Worm (Caenorhabditis elegans) whole organism, mixed stage, embryonic: ENCODE measurements around the gene F37C4.5.

ENCODE experiments used
- M03D4.4 ChIP-seq: sonication (generic microtip); optimal IDR thresholded peaks from 2 replicates; lab custom pipeline; 2017; ENCODE audit warnings: mild to moderate bottlenecking, missing genetic modification characterization, missing compliant biosample characterization
- bed-3 ChIP-seq: fragments of 200-800 bp; sonication (Bioruptor generic); optimal IDR thresholded peaks from 3 replicates; lab custom pipeline; 2018; ENCODE audit warnings: mild to moderate bottlenecking, missing genetic modification characterization, moderate library complexity, missing compliant biosample characterization
- blmp-1 ChIP-seq: fragments of 150-350 bp; optimal IDR thresholded peaks from 2 replicates; lab custom pipeline; 2014; ENCODE audit warnings: missing biosample characterization, missing genetic modification characterization
- ceh-43 ChIP-seq: fragments of 200-800 bp; sonication (Bioruptor generic); optimal IDR thresholded peaks from 2 replicates; lab custom pipeline; 2018; ENCODE audit warnings: mild to moderate bottlenecking, missing genetic modification characterization, moderate library complexity, missing compliant biosample characterization
- ceh-83 ChIP-seq: fragments of 200-800 bp; sonication (Bioruptor generic); optimal IDR thresholded peaks from 2 replicates; lab custom pipeline; 2018; ENCODE audit warnings: mild to moderate bottlenecking, missing genetic modification characterization, missing compliant biosample characterization
- ces-1 ChIP-seq: fragments of 150-350 bp; optimal IDR thresholded peaks from 2 replicates; lab custom pipeline; 2014; ENCODE audit warnings: missing biosample characterization, missing genetic modification reagents, missing genetic modification characterization
- cnd-1 ChIP-seq: fragments of 200-800 bp; sonication (Bioruptor generic); optimal IDR thresholded peaks from 2 replicates; lab custom pipeline; 2018; ENCODE audit warnings: mild to moderate bottlenecking, missing genetic modification characterization, missing compliant biosample characterization
- drap-1 ChIP-seq: fragments of 200-800 bp; sonication (Bioruptor generic); optimal IDR thresholded peaks from 3 replicates; lab custom pipeline; 2018; ENCODE audit warnings: mild to moderate bottlenecking, missing genetic modification characterization, missing compliant biosample characterization
- elt-1 ChIP-seq: sonication (generic microtip); optimal IDR thresholded peaks from 2 replicates; lab custom pipeline; 2017; ENCODE audit warnings: missing genetic modification characterization, mild to moderate bottlenecking, missing compliant biosample characterization, antibody characterized with exemption, moderate library complexity, borderline replicate concordance; ENCODE audit not compliant: insufficient read depth
- elt-3 ChIP-seq: fragments of 150-350 bp; optimal IDR thresholded peaks from 2 replicates; lab custom pipeline; 2014; ENCODE audit warnings: missing biosample characterization, missing genetic modification characterization
- flh-1 ChIP-seq: fragments of 200-800 bp; sonication (Bioruptor generic); optimal IDR thresholded peaks from 2 replicates; lab custom pipeline; 2018; ENCODE audit warnings: mild to moderate bottlenecking, missing genetic modification characterization, moderate library complexity, missing compliant biosample characterization
- ham-2 ChIP-seq: fragments of 200-800 bp; sonication (Bioruptor generic); optimal IDR thresholded peaks from 2 replicates; lab custom pipeline; 2018; ENCODE audit warnings: mild to moderate bottlenecking, missing genetic modification characterization, missing compliant biosample characterization
- hlh-1 ChIP-seq: fragments of 150-350 bp; optimal IDR thresholded peaks from 2 replicates; lab custom pipeline; 2014; ENCODE audit warnings: missing biosample characterization, missing genetic modification reagents, missing genetic modification characterization
- lin-13 ChIP-seq: fragments of 150-350 bp; optimal IDR thresholded peaks from 2 replicates; lab custom pipeline; 2014; ENCODE audit warnings: missing biosample characterization, missing genetic modification characterization
- lin-32 ChIP-seq: fragments of 200-800 bp; sonication (Bioruptor generic); optimal IDR thresholded peaks from 2 replicates; lab custom pipeline; 2018; ENCODE audit warnings: mild to moderate bottlenecking, missing genetic modification characterization, missing compliant biosample characterization
- lsy-2 ChIP-seq: fragments of 150-350 bp; optimal IDR thresholded peaks from 2 replicates; lab custom pipeline; 2014; ENCODE audit warnings: missing biosample characterization, missing genetic modification characterization
- mep-1 ChIP-seq: fragments of 150-350 bp; optimal IDR thresholded peaks from 2 replicates; lab custom pipeline; 2017; ENCODE audit warnings: missing biosample characterization, missing genetic modification reagents, missing genetic modification characterization, inconsistent platforms
- mls-2 ChIP-seq: sonication (generic microtip); optimal IDR thresholded peaks from 2 replicates; lab custom pipeline; 2016; ENCODE audit warnings: mild to moderate bottlenecking, missing genetic modification characterization, moderate library complexity, missing compliant biosample characterization
- nhr-12 ChIP-seq: fragments of 150-350 bp; optimal IDR thresholded peaks from 2 replicates; lab custom pipeline; 2014; ENCODE audit warnings: missing biosample characterization, missing genetic modification characterization
- nhr-2 ChIP-seq: fragments of 150-350 bp; optimal IDR thresholded peaks from 2 replicates; lab custom pipeline; 2014; ENCODE audit warnings: missing biosample characterization, missing genetic modification characterization
- nhr-237 ChIP-seq: fragments of 150-350 bp; optimal IDR thresholded peaks from 2 replicates; lab custom pipeline; 2014; ENCODE audit warnings: missing biosample characterization, missing genetic modification characterization
- nhr-28 ChIP-seq: fragments of 150-350 bp; optimal IDR thresholded peaks from 2 replicates; lab custom pipeline; 2014; ENCODE audit warnings: missing biosample characterization, missing genetic modification characterization
- pha-4 ChIP-seq: fragments of 150-350 bp; optimal IDR thresholded peaks from 2 replicates; lab custom pipeline; 2018; ENCODE audit warnings: missing biosample characterization, missing genetic modification reagents, missing genetic modification characterization
- sem-2 ChIP-seq: fragments of 200-800 bp; sonication (Bioruptor generic); optimal IDR thresholded peaks from 2 replicates; lab custom pipeline; 2018; ENCODE audit warnings: mild to moderate bottlenecking, missing genetic modification characterization, missing compliant biosample characterization
- snpc-4 ChIP-seq: fragments of 150-350 bp; optimal IDR thresholded peaks from 2 replicates; lab custom pipeline; 2014; ENCODE audit warnings: missing biosample characterization, missing genetic modification characterization
- sptf-1 ChIP-seq: sonication (generic microtip); optimal IDR thresholded peaks from 2 replicates; lab custom pipeline; 2017; ENCODE audit warnings: mild to moderate bottlenecking, missing genetic modification characterization, moderate library complexity, missing compliant biosample characterization
- tbx-8 ChIP-seq: fragments of 200-800 bp; sonication (Bioruptor generic); optimal IDR thresholded peaks from 2 replicates; lab custom pipeline; 2018; ENCODE audit warnings: mild to moderate bottlenecking, missing genetic modification characterization, moderate library complexity, missing compliant biosample characterization
- unc-39 ChIP-seq: fragments of 150-350 bp; optimal IDR thresholded peaks from 2 replicates; lab custom pipeline; 2014; ENCODE audit warnings: missing biosample characterization, missing genetic modification characterization
- unc-62 ChIP-seq: fragments of 150-350 bp; optimal IDR thresholded peaks from 2 replicates; lab custom pipeline; 2014; ENCODE audit warnings: missing biosample characterization, missing genetic modification reagents, missing genetic modification characterization
- zip-8 ChIP-seq: fragments of 150-350 bp; optimal IDR thresholded peaks from 2 replicates; lab custom pipeline; 2014; ENCODE audit warnings: missing biosample characterization, missing genetic modification characterization
- ztf-11 ChIP-seq: fragments of 150-350 bp; optimal IDR thresholded peaks from 2 replicates; lab custom pipeline; 2014; ENCODE audit warnings: missing biosample characterization, missing genetic modification characterization

The F37C4.5 gene

ce11 chrIV:3888963-3889362 is 15.4 kb upstream of the F37C4.5 start, which contains the start of gene oac-21:
Gene oac-21 (plus strand): TSS chrIV:3889263.
- no peak for TF ChIP-seq elt-1 (tag; lab: Kevin White, UChicago)
- no peak for TF ChIP-seq cnd-1 (tag; lab: Kevin White, UChicago)
- no peak for TF ChIP-seq ceh-43
- TF ChIP-seq snpc-4 (tag; lab: Kevin White, UChicago), result no peak
- TF ChIP-seq nhr-2, result no peak
- TF ChIP-seq hlh-1 (tag; lab: Kevin White, UChicago), result no peak
- TF ChIP-seq ham-2 (GFP tag; lab: Kevin White, UChicago), result no peak
- TF ChIP-seq mls-2, result no peak
- no peak for TF ChIP-seq unc-62 (GFP tag; lab: Kevin White, UChicago)
- TF ChIP-seq ces-1 (GFP tag; lab: Kevin White, UChicago), result no peak
- TF ChIP-seq mep-1 (tag; lab: Kevin White, UChicago), result no peak
- TF ChIP-seq sptf-1, result no peak
- TF ChIP-seq bed-3 (GFP tag; lab: Kevin White, UChicago), result no peak
- TF ChIP-seq lsy-2 (tag; lab: Kevin White, UChicago), result no peak
- TF ChIP-seq nhr-12, result no peak

ce11 chrIV:3885369-3885768 is 11.8 kb upstream of the F37C4.5 start, which contains the start of gene oac-22:
Gene oac-22 (plus strand): TSS chrIV:3885669.
- TF ChIP-seq nhr-12 (no peak), lsy-2 (tag; lab: Kevin White, UChicago) (no peak), ces-1 (GFP tag; lab: Kevin White, UChicago) (no peak), snpc-4 (tag; lab: Kevin White, UChicago) (no peak), nhr-28 (tag; lab: Kevin White, UChicago) (no peak), tbx-8 (GFP tag; lab: Kevin White, UChicago) (no peak), bed-3 (GFP tag; lab: Kevin White, UChicago) (no peak), lin-13 (tag; lab: Kevin White, UChicago) (no peak), sptf-1 (no peak), mep-1 (tag; lab: Kevin White, UChicago) (no peak), ztf-11 (tag; lab: Kevin White, UChicago) (no peak), ceh-43 (no peak), mls-2 (no peak), elt-1 (tag; lab: Kevin White, UChicago) (no peak), ham-2 (GFP tag; lab: Kevin White, UChicago) (no peak), drap-1 (GFP tag; lab: Kevin White, UChicago) (no peak), unc-39 (no peak)
- TF ChIP-seq, all 35 proteins: peak for 0

DNA sequence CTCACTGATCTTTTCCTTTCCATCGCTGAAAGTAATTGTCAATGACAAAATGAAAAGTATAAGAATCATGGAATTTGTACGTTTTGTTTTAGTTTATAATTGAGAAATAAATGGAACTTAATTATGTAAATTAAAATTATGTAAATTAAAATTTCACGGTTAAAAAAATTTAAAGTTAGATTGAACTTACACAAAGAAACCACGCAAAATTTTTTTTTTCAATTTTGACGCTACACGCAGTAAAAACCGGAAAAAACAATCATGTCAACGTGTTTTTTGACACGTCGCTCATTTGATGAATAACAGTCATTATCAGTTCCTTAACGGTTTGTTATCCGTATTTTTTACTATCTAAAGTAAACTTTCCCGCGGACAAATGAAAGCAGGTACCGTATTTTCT is 7.5 kb upstream of the F37C4.5 start, which contains the start of the genes F37C4.8 and oac-23:
Gene F37C4.8, minus strand, starts transcription at position 101 of the 400 bp plus-strand sequence.
Gene oac-23, plus strand, starts transcription at position 323 of the 400 bp plus-strand sequence.
- no peak for TF ChIP-seq hlh-1 (tag; lab: Kevin White, UChicago)
- no peak for TF ChIP-seq unc-39
- no peak for TF ChIP-seq ceh-83 (GFP tag; lab: Kevin White, UChicago)
- TF ChIP-seq ces-1 (GFP tag; lab: Kevin White, UChicago), result no peak
- no peak for TF ChIP-seq ztf-11 (tag; lab: Kevin White, UChicago)
- no peak for TF ChIP-seq pha-4 (tag; lab: Kevin White, UChicago)
- TF ChIP-seq blmp-1 (tag; lab: Kevin White, UChicago), result no peak
- TF ChIP-seq sptf-1, result no peak
- TF ChIP-seq lin-32 (GFP tag; lab: Kevin White, UChicago), result no peak
- TF ChIP-seq flh-1 (GFP tag; lab: Kevin White, UChicago), result no peak
- TF ChIP-seq M03D4.4, result no peak
- TF ChIP-seq sem-2 (GFP tag; lab: Kevin White, UChicago), result no peak
- no peak for TF ChIP-seq bed-3 (GFP tag; lab: Kevin White, UChicago)
- no peak for TF ChIP-seq lsy-2 (tag; lab: Kevin White, UChicago)

DNA sequence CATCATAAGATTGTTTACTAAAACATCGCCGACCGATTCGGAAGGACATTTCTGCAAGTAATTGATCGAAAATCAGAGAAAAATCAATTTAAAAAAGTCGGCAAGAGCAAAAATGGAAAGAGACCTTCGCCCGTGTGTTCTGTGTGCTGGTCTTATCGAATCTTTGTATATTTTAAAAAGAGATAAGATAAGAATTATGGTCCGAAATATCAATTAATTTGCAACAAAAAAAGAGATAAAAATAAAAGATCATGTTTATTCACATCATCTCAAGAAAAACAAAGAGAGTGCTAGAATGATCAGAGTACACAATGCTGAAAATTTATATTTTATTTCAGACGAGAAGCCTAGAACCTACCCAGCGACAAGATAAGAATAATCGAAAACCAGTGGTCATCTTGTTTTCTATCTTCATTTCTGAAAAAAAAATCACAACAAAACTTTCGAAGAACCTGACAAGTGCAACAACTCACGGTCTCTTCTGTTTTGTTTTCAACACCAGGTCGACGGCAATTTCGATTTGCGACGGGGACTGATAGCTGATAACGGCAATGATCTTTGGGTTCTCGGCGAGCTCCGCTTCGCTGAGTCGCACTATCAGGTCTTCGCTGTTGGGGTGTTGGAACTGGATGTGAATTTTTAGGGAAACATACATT is 4.8 kb upstream of the F37C4.5 start, which contains the start of gene F37C4.6:
Gene F37C4.6, minus strand, starts transcription at position 51 of the 656 bp plus-strand sequence.
- TF ChIP-seq lin-32 (GFP tag; lab: Kevin White, UChicago) (no peak), zip-8 (no peak), sem-2 (GFP tag; lab: Kevin White, UChicago) (no peak)

- TF ChIP-seq cnd-1 (tag; lab: Kevin White, UChicago), result no peak
- no peak for TF ChIP-seq elt-3 (tag; lab: Kevin White, UChicago)
- no peak for TF ChIP-seq snpc-4 (tag; lab: Kevin White, UChicago)
- TF ChIP-seq drap-1 (GFP tag; lab: Kevin White, UChicago), result no peak
- no peak for TF ChIP-seq flh-1 (GFP tag; lab: Kevin White, UChicago)
- no peak for TF ChIP-seq nhr-237
- TF ChIP-seq unc-39, result no peak
- TF ChIP-seq lin-13 (tag; lab: Kevin White, UChicago), result no peak
- TF ChIP-seq mls-2, result no peak
- no peak for TF ChIP-seq bed-3 (GFP tag; lab: Kevin White, UChicago)
- TF ChIP-seq pha-4 (tag; lab: Kevin White, UChicago), result no peak
- TF ChIP-seq lin-32 (GFP tag; lab: Kevin White, UChicago), result no peak
- no peak for TF ChIP-seq ceh-83 (GFP tag; lab: Kevin White, UChicago)
- no peak for TF ChIP-seq hlh-1 (tag; lab: Kevin White, UChicago)
Measured at ce11 chrIV:3876955-3877354, 3.3 kb upstream of the F37C4.5 start.
